Worm (Caenorhabditis elegans) whole organism, L4 larva: ENCODE data around the gene Y97E10AR.3.

Experiments
- lin-1 ChIP-seq: fragments of 200-800 bp; sonication (Bioruptor generic); IDR thresholded peaks from 2 replicates; pipeline ENCODE4 v1.3.6; 2022; ENCODE audit warnings: missing genetic modification reagents, missing genetic modification characterization, missing compliant biosample characterization
- lin-39 ChIP-seq: fragments of 150-350 bp; optimal IDR thresholded peaks from 2 replicates; lab custom pipeline; 2014; ENCODE audit warnings: missing biosample characterization, missing genetic modification reagents, missing genetic modification characterization
- nhr-11 ChIP-seq: fragments of 150-350 bp; optimal IDR thresholded peaks from 2 replicates; lab custom pipeline; 2014; ENCODE audit warnings: missing biosample characterization, missing genetic modification characterization
- nhr-237 ChIP-seq: sonication (generic microtip); optimal IDR thresholded peaks from 2 replicates; lab custom pipeline; 2017; ENCODE audit warnings: missing biosample characterization, missing genetic modification characterization
- pqm-1 ChIP-seq: sonication (generic microtip); optimal IDR thresholded peaks from 2 replicates; lab custom pipeline; 2017; ENCODE audit warnings: missing biosample characterization, missing genetic modification characterization

ce11 chrV:8018919-8019318 lies 11.6 kb upstream of the Y97E10AR.3 start:
- no peak for TF ChIP-seq lin-1 (GFP tag; lab: Robert Waterston, UW)
- peak; percentile 37 for TF ChIP-seq pqm-1
- no peak for TF ChIP-seq lin-39 (tag; lab: Kevin White, UChicago)
- TF ChIP-seq nhr-11 (tag; lab: Kevin White, UChicago) = no peak
- TF ChIP-seq nhr-237 = no peak
